Worm (Caenorhabditis elegans) whole organism, late embryonic: ENCODE data around the gene irld-50.

ENCODE experiments used
- K02D7.2 ChIP-seq: sonication (generic microtip); optimal IDR thresholded peaks from 2 replicates; lab custom pipeline; 2017; ENCODE audit warnings: mild to moderate bottlenecking, missing genetic modification characterization, missing compliant biosample characterization
- T23F11.4 ChIP-seq: fragments of 200-800 bp; sonication (Bioruptor generic); optimal IDR thresholded peaks from 2 replicates; lab custom pipeline; 2018; ENCODE audit warnings: mild to moderate bottlenecking, missing genetic modification characterization, missing compliant biosample characterization
- ama-1 ChIP-seq: fragments of 150-350 bp; optimal IDR thresholded peaks from 2 replicates; lab custom pipeline; 2014
- ceh-18 ChIP-seq: sonication (generic microtip); optimal IDR thresholded peaks from 2 replicates; lab custom pipeline; 2016; ENCODE audit warnings: missing genetic modification characterization, missing compliant biosample characterization
- ceh-48 ChIP-seq: sonication (generic microtip); optimal IDR thresholded peaks from 2 replicates; lab custom pipeline; 2016; ENCODE audit warnings: missing genetic modification characterization, inconsistent platforms, missing compliant biosample characterization
- hlh-6 ChIP-seq: sonication (generic microtip); optimal IDR thresholded peaks from 2 replicates; lab custom pipeline; 2016; ENCODE audit warnings: missing genotype, missing genetic modification characterization, missing compliant biosample characterization
- nfya-1 ChIP-seq: sonication (generic microtip); optimal IDR thresholded peaks from 2 replicates; lab custom pipeline; 2017; ENCODE audit warnings: missing genetic modification characterization, mild to moderate bottlenecking, missing compliant biosample characterization, antibody characterized with exemption, moderate library complexity
- nhr-11 ChIP-seq: fragments of 150-350 bp; optimal IDR thresholded peaks from 2 replicates; lab custom pipeline; 2014; ENCODE audit warnings: missing biosample characterization, missing genetic modification characterization
- pha-4 ChIP-seq: fragments of 150-350 bp; optimal IDR thresholded peaks from 2 replicates; lab custom pipeline; 2018; ENCODE audit warnings: missing biosample characterization, missing genetic modification reagents, missing genetic modification characterization

- TF ChIP-seq T23F11.4 (GFP tag; lab: Kevin White, UChicago) (no peak), nhr-11 (tag; lab: Kevin White, UChicago) (no peak), hlh-6 (tag; lab: Kevin White, UChicago) (no peak), K02D7.2 (tag; lab: Kevin White, UChicago) (no peak), ceh-48 (tag; lab: Kevin White, UChicago) (no peak), pha-4 (tag; lab: Kevin White, UChicago) (no peak), ama-1 (lab: Kevin White, UChicago) (no peak), ceh-18 (no peak), nfya-1 (tag; lab: Kevin White, UChicago) (no peak)
These were observed 43.3 kb upstream of the irld-50 start for ce11 chrII:2987122-2987556.
